Worm (Caenorhabditis elegans) whole organism, L1 larva: ENCODE results near the gene W06H8.6.

Experiments used
- ces-1 ChIP-seq: fragments of 150-350 bp; optimal IDR thresholded peaks from 2 replicates; lab custom pipeline; 2014; ENCODE audit warnings: missing biosample characterization, missing genetic modification reagents, missing genetic modification characterization
- dpl-1 ChIP-seq, 3 experiments: fragments of 150-350 bp in 2 of 3; sonication (generic microtip) in 1 of 3; optimal IDR thresholded peaks; 2 replicates each; lab custom pipeline; 2014 to 2017; ENCODE audit warnings: missing biosample characterization in 3 of 3, missing genetic modification characterization in 3 of 3, missing genetic modification reagents in 3 of 3
- fkh-10 ChIP-seq: sonication (generic microtip); optimal IDR thresholded peaks from 2 replicates; lab custom pipeline; 2017; ENCODE audit warnings: missing biosample characterization, missing genetic modification reagents, missing genetic modification characterization
- nhr-12 ChIP-seq: sonication (generic microtip); optimal IDR thresholded peaks from 2 replicates; lab custom pipeline; 2017; ENCODE audit warnings: missing biosample characterization, missing genetic modification characterization
- nhr-71 ChIP-seq: sonication (generic microtip); optimal IDR thresholded peaks from 2 replicates; lab custom pipeline; 2016; ENCODE audit warnings: mild to moderate bottlenecking, missing genetic modification characterization, moderate library complexity, missing compliant biosample characterization
- snpc-4 ChIP-seq: fragments of 150-350 bp; optimal IDR thresholded peaks from 2 replicates; lab custom pipeline; 2014; ENCODE audit warnings: missing biosample characterization, missing genetic modification characterization
- sox-4 ChIP-seq: sonication (generic microtip); optimal IDR thresholded peaks from 2 replicates; lab custom pipeline; 2016; ENCODE audit warnings: missing genetic modification characterization, missing compliant biosample characterization
- unc-62 ChIP-seq: fragments of 150-350 bp; optimal IDR thresholded peaks from 2 replicates; lab custom pipeline; 2014; ENCODE audit warnings: missing biosample characterization, missing genetic modification reagents, missing genetic modification characterization
- zag-1 ChIP-seq: fragments of 150-350 bp; optimal IDR thresholded peaks from 2 replicates; lab custom pipeline; 2014; ENCODE audit warnings: missing biosample characterization, missing genetic modification characterization
- ztf-11 ChIP-seq, 2 experiments: sonication (generic microtip); optimal IDR thresholded peaks; 2 replicates each; lab custom pipeline; 2016 to 2017; ENCODE audit warnings: missing genetic modification characterization in 2 of 2, missing biosample characterization in 1 of 2, missing compliant biosample characterization in 1 of 2

DNA sequence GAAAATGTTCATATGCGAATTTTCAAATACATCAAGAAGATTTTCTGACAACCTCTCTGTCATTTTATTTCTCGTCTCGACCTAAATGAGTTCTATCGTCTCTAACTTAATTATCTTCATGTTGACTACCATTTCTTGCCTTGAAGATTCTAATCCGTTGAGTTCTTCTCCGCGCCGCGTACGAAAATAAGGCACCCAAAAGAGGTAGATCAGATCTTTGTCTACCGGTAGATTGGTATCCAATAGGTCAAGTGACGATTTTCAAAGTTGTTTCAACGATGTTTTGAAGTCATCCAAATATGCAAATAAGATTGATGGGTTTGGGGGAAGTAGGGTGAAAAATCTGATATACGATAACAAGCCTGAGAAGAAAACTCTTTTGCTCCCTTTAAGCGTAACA lies 27.1 kb upstream of the W06H8.6 start:
- TF ChIP-seq nhr-71 (tag; lab: Kevin White, UChicago) (no peak), snpc-4 (tag; lab: Kevin White, UChicago) (no peak), zag-1 (no peak), ces-1 (GFP tag; lab: Kevin White, UChicago) (no peak), dpl-1 (GFP tag; optimal IDR thresholded peaks at IDR 0.05; lab: Kevin White, UChicago) (no peak), nhr-12 (tag; lab: Kevin White, UChicago) (no peak), sox-4 (no peak), fkh-10 (GFP tag; lab: Kevin White, UChicago) (no peak), ztf-11 (tag; optimal IDR thresholded peaks at IDR 0.05; lab: Kevin White, UChicago) (no peak), unc-62 (GFP tag; lab: Kevin White, UChicago) (no peak)
